Fruit fly (Drosophila melanogaster) whole organism, adult: ENCODE data around the gene CG15767.
A peak's percentile ranks its signal among the peaks of the same experiment; 100 is the strongest.

Experiments
- CG11617 ChIP-seq: fragments of 200-800 bp; sonication (Bioruptor generic); optimal IDR thresholded peaks from 2 replicates; lab custom pipeline; 2017; ENCODE audit warnings: mild to moderate bottlenecking, missing biosample characterization, missing genetic modification reagents, missing genetic modification characterization
- CG12768 ChIP-seq: fragments of 200-800 bp; sonication (Bioruptor generic); optimal IDR thresholded peaks from 2 replicates; lab custom pipeline; 2017; ENCODE audit warnings: missing biosample characterization, missing genetic modification characterization, mild to moderate bottlenecking, moderate library complexity, missing genetic modification reagents
- CG14711 ChIP-seq: fragments of 200-800 bp; sonication (Bioruptor generic); optimal IDR thresholded peaks from 2 replicates; lab custom pipeline; 2018; ENCODE audit warnings: missing biosample characterization, mild to moderate bottlenecking, missing genetic modification characterization, moderate library complexity
- CG1620 ChIP-seq: fragments of 200-800 bp; sonication (Bioruptor generic); optimal IDR thresholded peaks from 2 replicates; lab custom pipeline; 2016; ENCODE audit warnings: missing biosample characterization, missing genetic modification characterization
- CG33017 ChIP-seq: fragments of 200-800 bp; sonication (Bioruptor generic); optimal IDR thresholded peaks from 2 replicates; lab custom pipeline; 2018; ENCODE audit warnings: missing biosample characterization, mild to moderate bottlenecking, missing genetic modification characterization, moderate library complexity
- CG5204 ChIP-seq: fragments of 200-800 bp; sonication (Bioruptor generic); optimal IDR thresholded peaks from 2 replicates; lab custom pipeline; 2016; ENCODE audit warnings: missing biosample characterization, missing genetic modification characterization
- CG7045 ChIP-seq: fragments of 200-800 bp; sonication (Bioruptor generic); optimal IDR thresholded peaks from 2 replicates; lab custom pipeline; 2017; ENCODE audit warnings: missing biosample characterization, mild to moderate bottlenecking, missing genetic modification characterization
- CG7101 ChIP-seq: fragments of 200-800 bp; sonication (Bioruptor generic); optimal IDR thresholded peaks from 2 replicates; lab custom pipeline; 2018; ENCODE audit warnings: missing biosample characterization, mild to moderate bottlenecking, missing genetic modification characterization, moderate library complexity
- Clk ChIP-seq: fragments of 200-800 bp; sonication (Bioruptor generic); optimal IDR thresholded peaks from 2 replicates; lab custom pipeline; 2017; ENCODE audit warnings: missing biosample characterization, missing genetic modification characterization
- Crg-1 ChIP-seq: fragments of 200-800 bp; sonication (Bioruptor generic); optimal IDR thresholded peaks from 2 replicates; lab custom pipeline; 2016; ENCODE audit warnings: missing biosample characterization, missing genetic modification characterization
- Hr96 ChIP-seq: fragments of 200-800 bp; sonication (Bioruptor generic); optimal IDR thresholded peaks from 2 replicates; lab custom pipeline; 2016; ENCODE audit warnings: missing biosample characterization, missing genetic modification characterization
- Mnt ChIP-seq: fragments of 200-800 bp; sonication (Bioruptor generic); optimal IDR thresholded peaks from 2 replicates; lab custom pipeline; 2016; ENCODE audit warnings: missing biosample characterization, mild to moderate bottlenecking, missing genetic modification characterization
- bab1 ChIP-seq: fragments of 200-800 bp; sonication (Bioruptor generic); optimal IDR thresholded peaks from 3 replicates; lab custom pipeline; 2019; ENCODE audit warnings: missing biosample characterization, mild to moderate bottlenecking, missing genetic modification characterization, moderate library complexity
- cic ChIP-seq: fragments of 200-800 bp; sonication (Bioruptor generic); optimal IDR thresholded peaks from 2 replicates; lab custom pipeline; 2017; ENCODE audit warnings: missing biosample characterization, mild to moderate bottlenecking, missing genetic modification characterization, moderate library complexity
- cnc ChIP-seq, 2 experiments: fragments of >200 bp; optimal IDR thresholded peaks; 2 replicates each; lab custom pipeline; 2017
- kay ChIP-seq: fragments of 200-800 bp; sonication (Bioruptor generic); peaks from one replicate; lab custom pipeline; 2016; ENCODE audit warnings: missing biosample characterization, missing genetic modification characterization, borderline replicate concordance
- ovo ChIP-seq: fragments of 200-800 bp; sonication (Bioruptor generic); optimal IDR thresholded peaks from 2 replicates; lab custom pipeline; 2016; ENCODE audit warnings: missing biosample characterization, missing genetic modification characterization
- pad ChIP-seq: fragments of 200-800 bp; sonication (Bioruptor generic); optimal IDR thresholded peaks from 3 replicates; lab custom pipeline; 2017; ENCODE audit warnings: missing biosample characterization, missing genetic modification characterization, mild to moderate bottlenecking, moderate library complexity, missing genetic modification reagents
- tj ChIP-seq: fragments of 200-800 bp; sonication (Bioruptor generic); optimal IDR thresholded peaks from 3 replicates; lab custom pipeline; 2017; ENCODE audit warnings: missing biosample characterization, mild to moderate bottlenecking, missing genetic modification characterization, moderate library complexity
- toe ChIP-seq: fragments of 200-800 bp; sonication (Bioruptor generic); optimal IDR thresholded peaks from 2 replicates; lab custom pipeline; 2016; ENCODE audit warnings: missing biosample characterization, missing genetic modification characterization

Gene CG15767

dm6 chrX:5791840-5792239 is 2.6 kb downstream of the CG15767 start, which contains the start of gene CG12239:
Gene CG12239, plus strand, starts transcription at chrX:5792140.
- TF ChIP-seq CG1620 = no peak
- no peak for TF ChIP-seq CG7101 (tag; lab: Kevin White, UChicago)
- TF ChIP-seq kay = no peak
- no peak for TF ChIP-seq CG5204
- no peak for TF ChIP-seq bab1 (GFP tag; lab: Kevin White, UChicago)
- no peak for TF ChIP-seq Hr96
- TF ChIP-seq ovo = no peak
- no peak for TF ChIP-seq CG14711 (tag; lab: Kevin White, UChicago)
- TF ChIP-seq cnc (optimal IDR thresholded peaks at IDR 0.05; lab: Kevin White, UChicago) = no peak
- no peak for TF ChIP-seq CG11617
- no peak for TF ChIP-seq toe
- TF ChIP-seq pad (GFP tag; lab: Kevin White, UChicago) = no peak
- no peak for TF ChIP-seq CG7045
- TF ChIP-seq tj (GFP tag; lab: Kevin White, UChicago) = no peak
- TF ChIP-seq Mnt (GFP tag; lab: Kevin White, UChicago) = no peak
- no peak for TF ChIP-seq Clk (GFP tag; lab: Kevin White, UChicago)
- TF ChIP-seq cic (GFP tag; lab: Kevin White, UChicago) = no peak

- TF ChIP-seq Crg-1 (no peak), CG14711 (tag; lab: Kevin White, UChicago) (no peak), Hr96 (no peak), CG5204 (no peak), cnc (optimal IDR thresholded peaks at IDR 0.05; lab: Kevin White, UChicago) (no peak), tj (GFP tag; lab: Kevin White, UChicago) (no peak), kay (no peak)
Measured at dm6 chrX:5800634-5801033, 11.3 kb downstream of the CG15767 start.

dm6 chrX:5804377-5804776 is 15.1 kb downstream of the CG15767 start, which contains the start of gene Cpr5C:
Gene Cpr5C, plus strand, starts transcription at chrX:5804677.
- no peak for TF ChIP-seq pad (GFP tag; lab: Kevin White, UChicago)
- no peak for TF ChIP-seq ovo
- no peak for TF ChIP-seq CG7101 (tag; lab: Kevin White, UChicago)
- TF ChIP-seq cic (GFP tag; lab: Kevin White, UChicago) = no peak
- no peak for TF ChIP-seq Hr96
- TF ChIP-seq Mnt (GFP tag; lab: Kevin White, UChicago) = no peak
- TF ChIP-seq CG33017 = no peak
- TF ChIP-seq kay = no peak
- no peak for TF ChIP-seq CG5204
- TF ChIP-seq bab1 (GFP tag; lab: Kevin White, UChicago) = no peak
- no peak for TF ChIP-seq cnc (optimal IDR thresholded peaks at IDR 0.05; lab: Kevin White, UChicago)
- TF ChIP-seq tj (GFP tag; lab: Kevin White, UChicago) = no peak
- TF ChIP-seq Clk (GFP tag; lab: Kevin White, UChicago) = no peak
- TF ChIP-seq CG11617 = no peak
- TF ChIP-seq CG14711 (tag; lab: Kevin White, UChicago) = no peak
- TF ChIP-seq CG7045 = no peak
- TF ChIP-seq toe = no peak
- TF ChIP-seq CG12768 (GFP tag; lab: Kevin White, UChicago) = no peak

- TF ChIP-seq bab1 (GFP tag; lab: Kevin White, UChicago) (no peak), CG7101 (tag; lab: Kevin White, UChicago) (no peak), Clk (GFP tag; lab: Kevin White, UChicago) (no peak), pad (GFP tag; lab: Kevin White, UChicago) (no peak), CG33017 (no peak), cic (GFP tag; lab: Kevin White, UChicago) (no peak), cnc (optimal IDR thresholded peaks at IDR 0.05; lab: Kevin White, UChicago) (no peak), CG14711 (tag; lab: Kevin White, UChicago) (no peak), CG1620 (no peak)
Measured at dm6 chrX:5808654-5809053, 19.4 kb downstream of the CG15767 start, which contains the start of gene Prosbeta2R1. Gene Prosbeta2R1, plus strand, starts transcription at chrX:5808954.

- TF ChIP-seq toe (no peak), ovo (no peak), CG7045 (no peak), CG5204 (no peak), CG7101 (tag; lab: Kevin White, UChicago) (no peak), CG11617 (no peak), CG12768 (GFP tag; lab: Kevin White, UChicago) (no peak), CG33017 (no peak), Clk (GFP tag; lab: Kevin White, UChicago) (no peak), cic (GFP tag; lab: Kevin White, UChicago) (no peak), cnc (optimal IDR thresholded peaks at IDR 0.05; lab: Kevin White, UChicago) (no peak), Hr96 (no peak), Mnt (GFP tag; lab: Kevin White, UChicago) (no peak), pad (GFP tag; lab: Kevin White, UChicago) (no peak), CG14711 (tag; lab: Kevin White, UChicago) (no peak), tj (GFP tag; lab: Kevin White, UChicago) (no peak), bab1 (GFP tag; lab: Kevin White, UChicago) (no peak), Crg-1 (no peak)
Measured at dm6 chrX:5812877-5813276, 23.6 kb downstream of the CG15767 start, which contains the start of gene CG44329. Gene CG44329, minus strand, starts transcription at chrX:5812977.

- TF ChIP-seq CG7045 (no peak), tj (GFP tag; lab: Kevin White, UChicago) (no peak), Mnt (GFP tag; lab: Kevin White, UChicago) (peak; percentile 45)
Measured at dm6 chrX:5815720-5816119, 26.4 kb downstream of the CG15767 start, which contains the start of gene AgmNAT. Gene AgmNAT, minus strand, starts transcription at chrX:5815820.

dm6 chrX:5817191-5817590 is 27.9 kb downstream of the CG15767 start:
- TF ChIP-seq kay = no peak
- no peak for TF ChIP-seq CG5204
- TF ChIP-seq cnc (optimal IDR thresholded peaks at IDR 0.05; lab: Kevin White, UChicago) = no peak
- no peak for TF ChIP-seq Crg-1
- no peak for TF ChIP-seq CG11617
- no peak for TF ChIP-seq Clk (GFP tag; lab: Kevin White, UChicago)
- TF ChIP-seq Mnt (GFP tag; lab: Kevin White, UChicago) = no peak
